Worm (Caenorhabditis elegans): ENCODE results near the gene srg-23.
"Not testable (repeated sequence)": the region's sequence is repeated elsewhere in the genome, so short reads cannot be mapped to it uniquely, and the experiment has no call there.

srg-23 gene

DNA sequence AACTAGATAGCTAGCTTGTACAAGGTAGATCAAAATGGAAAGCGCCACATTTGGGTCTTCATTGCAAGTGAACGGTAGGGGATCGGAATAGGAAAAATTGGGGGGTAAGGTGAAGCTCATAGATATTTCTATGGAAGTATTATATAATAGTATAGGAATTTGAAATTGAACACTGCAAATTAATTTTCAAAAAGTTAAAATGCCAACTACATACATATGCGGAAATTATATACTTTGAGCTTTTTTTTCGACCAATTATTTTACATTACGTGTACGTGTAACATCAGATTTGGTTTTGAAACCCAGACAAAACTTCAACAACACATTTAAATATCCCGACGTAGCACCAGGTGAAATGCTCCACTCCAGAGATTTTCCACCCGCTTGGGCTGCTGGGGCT is at the start of gene srg-23:
Gene srg-23, minus strand, starts transcription at position 101 of the 400 bp plus-strand sequence.
- TF ChIP-seq lsy-12 (tag; optimal IDR thresholded peaks at IDR 0.05) (no peak), pqm-1 (tag; optimal IDR thresholded peaks at IDR 0.05) (no peak), unc-62 (GFP tag; optimal IDR thresholded peaks at IDR 0.05) (no peak), fkh-2 (tag; optimal IDR thresholded peaks at IDR 0.05) (no peak), nhr-28 (tag; optimal IDR thresholded peaks at IDR 0.05) (no peak), pha-4 (tag; optimal IDR thresholded peaks at IDR 0.05) (no peak), egl-27 (tag; optimal IDR thresholded peaks at IDR 0.05) (no peak), elt-2 (tag; optimal IDR thresholded peaks at IDR 0.05) (no peak), R02D3.7 (tag; optimal IDR thresholded peaks at IDR 0.05) (no peak), fkh-10 (GFP tag; optimal IDR thresholded peaks at IDR 0.05) (no peak), elt-3 (tag; optimal IDR thresholded peaks at IDR 0.05) (no peak), ztf-11 (tag; optimal IDR thresholded peaks at IDR 0.05) (no peak), ama-1 (optimal IDR thresholded peaks at IDR 0.05) (no peak), nhr-23 (tag; optimal IDR thresholded peaks at IDR 0.05) (no peak), fos-1 (tag; optimal IDR thresholded peaks at IDR 0.05) (no peak), skn-1 (tag; optimal IDR thresholded peaks at IDR 0.05) (no peak), ceh-16 (tag; optimal IDR thresholded peaks at IDR 0.05) (no peak), ceh-82 (tag; optimal IDR thresholded peaks at IDR 0.05) (no peak), jun-1 (tag; optimal IDR thresholded peaks at IDR 0.05) (no peak)

- not testable (repeated sequence) for TF ChIP-seq elt-3, pha-4, egl-5 (tag; optimal IDR thresholded peaks at IDR 0.05)
These were observed 48.6 kb upstream of the srg-23 start, which contains the start of gene sri-43 for ce11 chrII:3144552-3144951. Gene sri-43, minus strand, starts transcription at chrII:3144652.

DNA sequence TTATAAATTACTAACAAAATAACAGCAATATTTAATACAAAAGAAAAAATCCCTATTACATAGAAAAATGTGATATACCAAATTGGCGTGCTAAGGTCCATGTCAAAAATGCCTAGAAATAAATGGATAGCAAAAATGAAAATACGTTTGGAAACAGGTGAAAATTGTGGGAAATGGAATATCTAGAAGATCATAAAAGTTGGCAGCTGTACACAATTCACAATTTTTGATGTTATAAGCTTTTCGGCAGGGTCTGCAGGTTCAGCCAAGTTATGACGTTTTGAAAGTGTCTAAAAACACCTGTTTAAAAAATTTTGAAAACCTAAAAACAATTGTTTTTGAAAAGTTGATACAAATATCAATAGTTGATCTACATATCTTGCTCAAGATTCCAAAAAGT is 46.9 kb upstream of the srg-23 start, which contains the start of gene sri-42:
Gene sri-42, minus strand, starts transcription at position 101 of the 400 bp plus-strand sequence.
- not testable (repeated sequence) for TF ChIP-seq elt-2, fkh-2, nhr-237 (tag; optimal IDR thresholded peaks at IDR 0.05)

DNA sequence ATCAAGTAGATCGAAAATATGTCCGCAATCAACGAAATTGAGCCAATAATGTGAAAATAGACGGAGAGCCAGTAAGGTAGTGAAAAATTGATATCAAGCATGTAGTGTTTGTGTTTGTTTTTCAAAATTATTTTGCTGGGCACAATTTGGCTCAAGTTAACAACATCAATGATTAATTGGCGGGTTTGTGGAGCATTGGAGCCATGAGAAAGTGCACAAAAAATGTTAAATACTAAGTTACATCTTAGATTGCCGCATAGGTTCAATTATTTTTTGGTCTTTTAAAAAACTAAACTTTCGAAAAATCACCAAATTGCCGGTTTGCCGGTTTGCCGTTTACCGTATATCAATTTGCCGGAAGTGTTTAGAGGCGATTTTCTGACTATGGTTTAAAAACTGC is 41.8 kb upstream of the srg-23 start, which contains the start of gene sri-54:
Gene sri-54, minus strand, starts transcription at position 101 of the 400 bp plus-strand sequence.
- TF ChIP-seq hmg-11 (tag; optimal IDR thresholded peaks at IDR 0.05): no peak
- no peak for TF ChIP-seq ZK546.5 (tag; optimal IDR thresholded peaks at IDR 0.05)
- no peak for TF ChIP-seq nhr-12 (tag; optimal IDR thresholded peaks at IDR 0.05)
- no peak for TF ChIP-seq pha-4 (tag; optimal IDR thresholded peaks at IDR 0.05)
- no peak for TF ChIP-seq ama-1 (optimal IDR thresholded peaks at IDR 0.05)
- TF ChIP-seq nhr-43 (tag; optimal IDR thresholded peaks at IDR 0.05; ENCODE audit: poor library complexity, severe bottlenecking): no peak
- TF ChIP-seq tbx-2 (tag; optimal IDR thresholded peaks at IDR 0.05): no peak
- TF ChIP-seq nhr-11 (tag; optimal IDR thresholded peaks at IDR 0.05): no peak
- no peak for TF ChIP-seq ceh-82 (tag; optimal IDR thresholded peaks at IDR 0.05)
- no peak for TF ChIP-seq ceh-16 (tag; optimal IDR thresholded peaks at IDR 0.05)

- TF ChIP-seq mdl-1 (tag; optimal IDR thresholded peaks at IDR 0.05) (no peak), ceh-9 (tag; optimal IDR thresholded peaks at IDR 0.05) (no peak), nhr-76 (tag; optimal IDR thresholded peaks at IDR 0.05) (no peak), eor-1 (tag; optimal IDR thresholded peaks at IDR 0.05) (no peak), nhr-43 (tag; optimal IDR thresholded peaks at IDR 0.05; ENCODE audit: poor library complexity, severe bottlenecking) (no peak), skn-1 (tag; optimal IDR thresholded peaks at IDR 0.05) (no peak), nhr-25 (tag; optimal IDR thresholded peaks at IDR 0.05) (no peak), nhr-67 (tag; optimal IDR thresholded peaks at IDR 0.05) (no peak), fkh-10 (GFP tag; optimal IDR thresholded peaks at IDR 0.05) (no peak), nhr-237 (tag; optimal IDR thresholded peaks at IDR 0.05) (no peak), pqm-1 (tag; optimal IDR thresholded peaks at IDR 0.05) (no peak), unc-39 (tag; optimal IDR thresholded peaks at IDR 0.05) (no peak), ztf-4 (tag; optimal IDR thresholded peaks at IDR 0.05) (no peak), elt-2 (tag; optimal IDR thresholded peaks at IDR 0.05) (no peak), daf-12 (tag; optimal IDR thresholded peaks at IDR 0.05) (no peak), nhr-12 (tag; optimal IDR thresholded peaks at IDR 0.05) (no peak), ztf-11 (tag; optimal IDR thresholded peaks at IDR 0.05) (no peak), zag-1 (tag; optimal IDR thresholded peaks at IDR 0.05) (no peak), hmg-11 (tag; optimal IDR thresholded peaks at IDR 0.05) (no peak), egl-5 (tag; optimal IDR thresholded peaks at IDR 0.05) (no peak)
These were observed 39.3 kb upstream of the srg-23 start for ce11 chrII:3135293-3135692.

All from whole organism, L3 larva.